Fruit fly (Drosophila melanogaster): ENCODE measurements around the gene Tgi.

Gene Tgi

DNA sequence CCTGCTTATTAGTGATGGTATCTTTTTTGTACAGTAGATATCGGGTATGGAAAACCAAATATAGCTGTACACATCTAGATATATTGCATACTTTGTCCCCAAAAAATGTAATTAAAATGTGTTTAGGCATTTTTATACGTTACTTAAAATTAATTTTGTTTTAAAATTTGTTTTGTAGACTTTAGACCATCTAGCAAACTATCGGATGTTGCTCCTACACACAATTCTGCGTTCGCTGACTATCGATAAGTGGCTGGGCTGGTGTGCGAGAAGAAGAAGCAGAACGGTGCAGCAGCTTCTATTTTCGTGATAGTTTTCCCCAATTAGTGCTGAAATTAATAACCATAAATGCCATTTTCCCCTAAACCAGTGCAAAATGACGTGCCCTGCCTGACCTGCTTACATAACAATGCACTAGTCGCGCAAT is 26.5 kb downstream of the Tgi start, which contains the start of the genes Vps36 and Liprin-beta (continued):
- TF ChIP-seq phol (tag; optimal IDR thresholded peaks at IDR 0.05) (peak; percentile 89), usp (GFP tag; optimal IDR thresholded peaks at IDR 0.05) (no peak), CG15269 (tag; optimal IDR thresholded peaks at IDR 0.05) (no peak), CG10543 (GFP tag; optimal IDR thresholded peaks at IDR 0.05) (no peak), tgo (GFP tag; IDR thresholded peaks at IDR 0.05) (peak; percentile 87), Myb (GFP tag; optimal IDR thresholded peaks at IDR 0.05) (peak; percentile 72), wor (GFP tag; IDR thresholded peaks at IDR 0.05) (peak; percentile 84), CG17829 (tag; optimal IDR thresholded peaks at IDR 0.05) (peak; percentile 91), dmrt11E (tag; optimal IDR thresholded peaks at IDR 0.05) (peak; percentile 84), gem (tag; optimal IDR thresholded peaks at IDR 0.05) (no peak), tx (GFP tag; optimal IDR thresholded peaks at IDR 0.05) (peak; percentile 92), CG17612 (GFP tag; IDR thresholded peaks at IDR 0.05) (peak; percentile 65), org-1 (GFP tag; optimal IDR thresholded peaks at IDR 0.05) (peak; percentile 5), hkb (optimal IDR thresholded peaks at IDR 0.05) (no peak), hkb (GFP tag; IDR thresholded peaks at IDR 0.05) (peak; percentile 75), ase (GFP tag; IDR thresholded peaks at IDR 0.05) (peak; percentile 83), nmo (GFP tag; optimal IDR thresholded peaks at IDR 0.05) (peak; percentile 95), CG34224 (GFP tag; IDR thresholded peaks at IDR 0.05; ENCODE audit: partially characterized antibody) (peak; percentile 88), z (GFP tag; IDR thresholded peaks at IDR 0.05) (no peak), nom (GFP tag; optimal IDR thresholded peaks at IDR 0.05) (no peak), CG32532 (GFP tag; IDR thresholded peaks at IDR 0.05) (peak; percentile 90), yki (optimal IDR thresholded peaks at IDR 0.05) (no peak), seq (GFP tag; IDR thresholded peaks at IDR 0.05) (peak; percentile 47; the same call in 1 of the 2 replicates), CG12391 (tag; optimal IDR thresholded peaks at IDR 0.05) (peak; percentile 92), Hr39 (optimal IDR thresholded peaks at IDR 0.05) (no peak), lola (GFP tag; optimal IDR thresholded peaks at IDR 0.05) (peak in 1 of 3 experiments; percentile 85), CG7987 (GFP tag; optimal IDR thresholded peaks at IDR 0.05) (peak; percentile 22), cwo (GFP tag; optimal IDR thresholded peaks at IDR 0.05) (peak; percentile 37), CG11093 (GFP tag; IDR thresholded peaks at IDR 0.05) (peak; percentile 87), Stat92E (GFP tag; optimal IDR thresholded peaks at IDR 0.05) (peak in 1 of 3 experiments; percentile 74), hbn (GFP tag; IDR thresholded peaks at IDR 0.05; ENCODE audit: partially characterized antibody) (peak; percentile 94), abd-A (tag; optimal IDR thresholded peaks at IDR 0.05) (no peak), dmrt99B (tag; optimal IDR thresholded peaks at IDR 0.05) (no peak), CG17186 (GFP tag; optimal IDR thresholded peaks at IDR 0.05) (peak; percentile 91), Adf1 (GFP tag; IDR thresholded peaks at IDR 0.05) (peak; percentile 70), CG4854 (GFP tag; optimal IDR thresholded peaks at IDR 0.05) (no peak), ara (GFP tag; IDR thresholded peaks at IDR 0.05) (peak; percentile 63; the same call in 1 of the 2 replicates), Hand (GFP tag; optimal IDR thresholded peaks at IDR 0.05) (peak; percentile 17), CG9797 (GFP tag; optimal IDR thresholded peaks at IDR 0.05) (peak; percentile 59), CG7372 (GFP tag; IDR thresholded peaks at IDR 0.05) (peak; percentile 87), BEAF-32 (GFP tag; optimal IDR thresholded peaks at IDR 0.05) (peak; percentile 99), wek (GFP tag; optimal IDR thresholded peaks at IDR 0.05) (peak; percentile 36), grn (GFP tag; optimal IDR thresholded peaks at IDR 0.05) (no peak), Mad (GFP tag; optimal IDR thresholded peaks at IDR 0.05) (peak; percentile 80), Elba2 (GFP tag; optimal IDR thresholded peaks at IDR 0.05) (peak; percentile 90), h (optimal IDR thresholded peaks at IDR 0.05) (no peak), CG7839 (tag; optimal IDR thresholded peaks at IDR 0.05) (no peak), chif (GFP tag; optimal IDR thresholded peaks at IDR 0.05) (peak; percentile 88 to 94), CG11398 (GFP tag; optimal IDR thresholded peaks at IDR 0.05) (peak; percentile 83), D19A (tag; optimal IDR thresholded peaks at IDR 0.05) (no peak), CG2889 (GFP tag; IDR thresholded peaks at IDR 0.05) (peak; percentile 86)
